Fruit fly (Drosophila melanogaster) whole organism, embryonic: ENCODE data around the gene Ldh.

ENCODE experiments used
- Adf1 ChIP-seq: fragments of 200-800 bp; sonication (Bioruptor generic); IDR thresholded peaks from 2 replicates; pipeline ENCODE4 v1.3.6; 2022; ENCODE audit warnings: missing biosample characterization, missing genetic modification characterization
- Atf6 ChIP-seq: fragments of 200-800 bp; sonication (Bioruptor generic); IDR thresholded peaks from 2 replicates; pipeline ENCODE4 v1.3.6; 2022; ENCODE audit warnings: missing biosample characterization, missing genetic modification characterization
- C15 ChIP-seq: fragments of 200-800 bp; sonication (Bioruptor generic); IDR thresholded peaks from 3 replicates; pipeline ENCODE4 v1.3.6; 2022; ENCODE audit warnings: missing biosample characterization, missing genetic modification characterization
- CG10209 ChIP-seq: fragments of 200-800 bp; sonication (Bioruptor generic); optimal IDR thresholded peaks from 3 replicates; lab custom pipeline; 2017; ENCODE audit warnings: missing biosample characterization, mild to moderate bottlenecking, missing genetic modification characterization, missing genetic modification reagents
- CG10366 ChIP-seq: fragments of 200-800 bp; sonication (Bioruptor generic); IDR thresholded peaks from 2 replicates; pipeline ENCODE4 v1.3.6; 2022; ENCODE audit warnings: missing biosample characterization, missing genetic modification characterization
- CG12071 ChIP-seq: fragments of 200-800 bp; sonication (Bioruptor generic); optimal IDR thresholded peaks from 3 replicates; lab custom pipeline; 2018; ENCODE audit warnings: missing biosample characterization, mild to moderate bottlenecking, missing genetic modification characterization
- CG12942 ChIP-seq: fragments of 200-800 bp; sonication (Bioruptor generic); optimal IDR thresholded peaks from 3 replicates; lab custom pipeline; 2016; ENCODE audit warnings: missing biosample characterization, missing genetic modification characterization
- CG15479 ChIP-seq: fragments of 200-800 bp; sonication (Bioruptor generic); optimal IDR thresholded peaks from 3 replicates; lab custom pipeline; 2019; ENCODE audit warnings: missing biosample characterization, mild to moderate bottlenecking, missing genetic modification characterization, moderate library complexity
- CG16815 ChIP-seq: fragments of 200-800 bp; sonication (Bioruptor generic); optimal IDR thresholded peaks from 3 replicates; lab custom pipeline; 2017; ENCODE audit warnings: missing biosample characterization, mild to moderate bottlenecking, missing genetic modification characterization
- CG17361 ChIP-seq: fragments of 200-800 bp; sonication (Bioruptor generic); IDR thresholded peaks from 3 replicates; pipeline ENCODE4 v1.3.6; 2022; ENCODE audit warnings: missing biosample characterization, missing genetic modification characterization
- CG2199 ChIP-seq: fragments of 200-800 bp; sonication (Bioruptor generic); IDR thresholded peaks from 3 replicates; pipeline ENCODE4 v1.3.6; 2022; ENCODE audit warnings: missing biosample characterization, missing genetic modification characterization
- CG30020 ChIP-seq: fragments of 200-800 bp; optimal IDR thresholded peaks from 2 replicates; lab custom pipeline; 2019; ENCODE audit warnings: missing biosample characterization, mild to moderate bottlenecking, missing genetic modification characterization, moderate library complexity
- CG3847 ChIP-seq: fragments of 200-800 bp; sonication (Bioruptor generic); IDR thresholded peaks from 2 replicates; pipeline ENCODE4 v1.3.6; 2022; ENCODE audit warnings: missing biosample characterization, missing genetic modification characterization
- CG4328 ChIP-seq: fragments of 200-800 bp; sonication (Bioruptor generic); optimal IDR thresholded peaks from 3 replicates; lab custom pipeline; 2017; ENCODE audit warnings: missing biosample characterization, missing genetic modification reagents, missing genetic modification characterization
- CG5180 ChIP-seq: fragments of 200-800 bp; sonication (Bioruptor generic); optimal IDR thresholded peaks from 3 replicates; lab custom pipeline; 2017; ENCODE audit warnings: missing biosample characterization, missing genetic modification characterization, mild to moderate bottlenecking, moderate library complexity, missing genetic modification reagents
- CG6175 ChIP-seq: fragments of 200-800 bp; sonication (Bioruptor generic); IDR thresholded peaks from 3 replicates; pipeline ENCODE4 v1.3.6; 2022; ENCODE audit warnings: missing biosample characterization, missing genetic modification characterization
- CG6689 ChIP-seq: fragments of 200-800 bp; sonication (Bioruptor generic); IDR thresholded peaks from 2 replicates; pipeline ENCODE4 v1.3.6; 2022; ENCODE audit warnings: missing biosample characterization, missing genetic modification characterization
- CG6791 ChIP-seq: fragments of 200-800 bp; sonication (Bioruptor generic); IDR thresholded peaks from 3 replicates; pipeline ENCODE4 v1.3.6; 2022; ENCODE audit warnings: missing biosample characterization, missing genetic modification characterization; ENCODE audit not compliant: partially characterized antibody
- CG6813 ChIP-seq: fragments of 200-800 bp; sonication (Bioruptor generic); optimal IDR thresholded peaks from 2 replicates; lab custom pipeline; 2017; ENCODE audit warnings: missing biosample characterization, missing genetic modification characterization, mild to moderate bottlenecking, moderate library complexity, missing genetic modification reagents
- CG7271 ChIP-seq: fragments of 200-800 bp; sonication (Bioruptor generic); optimal IDR thresholded peaks from 2 replicates; lab custom pipeline; 2018; ENCODE audit warnings: missing biosample characterization, mild to moderate bottlenecking, missing genetic modification characterization, moderate library complexity
- CG7839 ChIP-seq: fragments of 200-800 bp; sonication (Bioruptor generic); optimal IDR thresholded peaks from 3 replicates; lab custom pipeline; 2018; ENCODE audit warnings: missing biosample characterization, mild to moderate bottlenecking, missing genetic modification characterization, moderate library complexity
- CG8944 ChIP-seq: fragments of 200-800 bp; sonication (Bioruptor generic); optimal IDR thresholded peaks from 3 replicates; lab custom pipeline; 2016; ENCODE audit warnings: missing biosample characterization, missing genetic modification characterization
- Fer3 ChIP-seq: fragments of 200-800 bp; sonication (Bioruptor generic); optimal IDR thresholded peaks from 2 replicates; lab custom pipeline; 2018; ENCODE audit warnings: missing biosample characterization, mild to moderate bottlenecking, missing genetic modification characterization, moderate library complexity
- H2.0 ChIP-seq: fragments of 200-800 bp; sonication (Bioruptor generic); IDR thresholded peaks from 2 replicates; pipeline ENCODE4 v1.3.6; 2022; ENCODE audit warnings: missing biosample characterization, missing genetic modification characterization
- Hsf ChIP-seq: fragments of 200-800 bp; sonication (Bioruptor generic); optimal IDR thresholded peaks from 3 replicates; lab custom pipeline; 2016; ENCODE audit warnings: missing biosample characterization, missing genetic modification characterization
- Max ChIP-seq: fragments of 200-800 bp; sonication (Bioruptor generic); optimal IDR thresholded peaks from 2 replicates; lab custom pipeline; 2016; ENCODE audit warnings: missing biosample characterization, mild to moderate bottlenecking, missing genetic modification characterization
- NC2α ChIP-seq: fragments of 200-800 bp; sonication (Bioruptor generic); optimal IDR thresholded peaks from 2 replicates; lab custom pipeline; 2016; ENCODE audit warnings: missing biosample characterization, missing genetic modification characterization
- ab ChIP-seq: fragments of 200-800 bp; sonication (Bioruptor generic); optimal IDR thresholded peaks from 2 replicates; lab custom pipeline; 2016; ENCODE audit warnings: missing biosample characterization, missing genetic modification characterization
- ato ChIP-seq: fragments of 200-800 bp; sonication (Bioruptor generic); IDR thresholded peaks from 2 replicates; pipeline ENCODE4 v1.3.6; 2022; ENCODE audit warnings: missing biosample characterization, missing genetic modification characterization; ENCODE audit not compliant: partially characterized antibody
- bbx ChIP-seq: fragments of 200-800 bp; sonication (Bioruptor generic); IDR thresholded peaks from 2 replicates; pipeline ENCODE4 v1.3.6; 2022; ENCODE audit warnings: missing biosample characterization, missing genetic modification characterization; ENCODE audit not compliant: partially characterized antibody
- bcd ChIP-seq: fragments of 200-800 bp; sonication (Bioruptor generic); optimal IDR thresholded peaks from 2 replicates; lab custom pipeline; 2017; ENCODE audit warnings: missing biosample characterization, mild to moderate bottlenecking, missing genetic modification characterization
- chn ChIP-seq: fragments of 200-800 bp; sonication (Bioruptor generic); optimal IDR thresholded peaks from 2 replicates; lab custom pipeline; 2016; ENCODE audit warnings: missing biosample characterization, missing genetic modification characterization
- corto ChIP-seq: fragments of 200-800 bp; sonication (Bioruptor generic); optimal IDR thresholded peaks from 2 replicates; lab custom pipeline; 2016; ENCODE audit warnings: missing biosample characterization, mild to moderate bottlenecking, missing genetic modification characterization, moderate library complexity
- crp ChIP-seq, 2 experiments: fragments of 200-800 bp; sonication (Bioruptor generic); optimal IDR thresholded peaks; 2 replicates in 1 of 2; 3 replicates in 1 of 2; lab custom pipeline; 2017; ENCODE audit warnings: missing biosample characterization in 2 of 2, missing genetic modification characterization in 2 of 2, mild to moderate bottlenecking in 1 of 2, moderate library complexity in 1 of 2
- dati ChIP-seq: fragments of 200-800 bp; sonication (Bioruptor generic); IDR thresholded peaks from 2 replicates; pipeline ENCODE4 v1.3.6; 2022; ENCODE audit warnings: missing biosample characterization, missing genetic modification characterization
- emc ChIP-seq: fragments of 200-800 bp; sonication (Bioruptor generic); optimal IDR thresholded peaks from 2 replicates; lab custom pipeline; 2016; ENCODE audit warnings: missing biosample characterization, missing genetic modification characterization
- esg ChIP-seq: fragments of 200-800 bp; sonication (Bioruptor generic); conservative IDR thresholded peaks from 2 replicates; pipeline ENCODE4 v1.3.6; 2022; ENCODE audit warnings: missing biosample characterization, missing genetic modification characterization
- knrl ChIP-seq: fragments of 200-800 bp; sonication (Bioruptor generic); IDR thresholded peaks from 3 replicates; pipeline ENCODE4 v1.3.6; 2022; ENCODE audit warnings: missing biosample characterization, missing genetic modification characterization; ENCODE audit not compliant: partially characterized antibody
- nau ChIP-seq: fragments of 200-800 bp; sonication (Bioruptor generic); optimal IDR thresholded peaks from 3 replicates; lab custom pipeline; 2017; ENCODE audit warnings: missing biosample characterization, mild to moderate bottlenecking, missing genetic modification characterization, missing genetic modification reagents
- p53 ChIP-seq: fragments of 200-800 bp; sonication (Bioruptor generic); optimal IDR thresholded peaks from 2 replicates; lab custom pipeline; 2016; ENCODE audit warnings: missing biosample characterization, missing genetic modification characterization
- pita ChIP-seq: fragments of 200-800 bp; sonication (Bioruptor generic); optimal IDR thresholded peaks from 2 replicates; lab custom pipeline; 2017; ENCODE audit warnings: missing biosample characterization, mild to moderate bottlenecking, missing genetic modification characterization
- prd ChIP-seq, 3 experiments: fragments of >200 bp in 2 of 3; fragments of 200-800 bp in 1 of 3; sonication (Bioruptor generic) in 1 of 3; optimal IDR thresholded peaks in 2 of 3; IDR thresholded peaks in 1 of 3; 2 replicates in 2 of 3; 3 replicates in 1 of 3; pipeline versions ENCODE4 v1.3.6 to Lab custom; 2017 to 2022; ENCODE audit warnings: missing biosample characterization in 1 of 3, missing genetic modification characterization in 1 of 3
- run ChIP-seq: fragments of 200-800 bp; sonication (Bioruptor generic); optimal IDR thresholded peaks from 3 replicates; lab custom pipeline; 2018; ENCODE audit warnings: missing biosample characterization, mild to moderate bottlenecking, missing genetic modification characterization
- sisA ChIP-seq: fragments of 200-800 bp; sonication (Bioruptor generic); IDR thresholded peaks from 2 replicates; pipeline ENCODE4 v1.3.6; 2022; ENCODE audit warnings: missing biosample characterization, missing genetic modification characterization
- sna ChIP-seq: fragments of 200-800 bp; sonication (Bioruptor generic); IDR thresholded peaks from 2 replicates; pipeline ENCODE4 v1.3.6; 2022; ENCODE audit warnings: missing biosample characterization, missing genetic modification characterization; ENCODE audit not compliant: partially characterized antibody
- tll ChIP-seq, 2 experiments: fragments of 200-800 bp in 1 of 2; fragments of >200 bp in 1 of 2; sonication (Bioruptor generic) in 1 of 2; optimal IDR thresholded peaks; 2 replicates each; lab custom pipeline; 2017 to 2019; ENCODE audit warnings: missing biosample characterization in 2 of 2, missing genetic modification characterization in 2 of 2, mild to moderate bottlenecking in 1 of 2, moderate library complexity in 1 of 2
- tup ChIP-seq: fragments of 200-800 bp; sonication (Bioruptor generic); optimal IDR thresholded peaks from 2 replicates; lab custom pipeline; 2016; ENCODE audit warnings: missing biosample characterization, mild to moderate bottlenecking, missing genetic modification characterization, moderate library complexity
- yki ChIP-seq: fragments of >200 bp; optimal IDR thresholded peaks from 3 replicates; lab custom pipeline; 2018

The Ldh gene

dm6 chr3L:6256408-6257188 lies 5.9 kb downstream of the Ldh start, which contains the start of gene Best2 (continued):
- TF ChIP-seq CG12071 (GFP tag; lab: Kevin White, UChicago) (no peak), Fer3 (tag; lab: Kevin White, UChicago) (peak; percentile 83), p53 (no peak), nau (peak; percentile 78), Atf6 (GFP tag; lab: Robert Waterston, UW) (peak; percentile 93), CG2199 (GFP tag; lab: Robert Waterston, UW) (no peak), C15 (GFP tag; lab: Robert Waterston, UW) (peak; percentile 84), esg (peak; percentile 90), CG6175 (GFP tag; lab: Robert Waterston, UW) (peak; percentile 74), yki (lab: Kevin White, UChicago) (no peak), run (peak; percentile 48), CG10209 (GFP tag; lab: Kevin White, UChicago) (peak; percentile 81), CG10366 (GFP tag; lab: Robert Waterston, UW) (peak; percentile 89), chn (GFP tag; lab: Kevin White, UChicago) (peak; percentile 69), CG17361 (GFP tag; lab: Robert Waterston, UW) (peak; percentile 93), CG4328 (GFP tag; lab: Kevin White, UChicago) (peak; percentile 85), knrl (GFP tag; lab: Robert Waterston, UW) (0 out of 3 replicates have a peak, but pooled peaks have one; percentile 30), sisA (GFP tag; lab: Robert Waterston, UW) (peak; percentile 93), prd (optimal IDR thresholded peaks at IDR 0.05; lab: Kevin White, UChicago) (no peak), prd (GFP tag; IDR thresholded peaks at IDR 0.05; lab: Robert Waterston, UW) (peak; percentile 94), CG7271 (tag; lab: Kevin White, UChicago) (no peak), CG12942 (GFP tag; lab: Kevin White, UChicago) (peak; percentile 38), CG7839 (tag; lab: Kevin White, UChicago) (peak; percentile 96), bbx (GFP tag; lab: Robert Waterston, UW) (peak; percentile 38; the same call in 1 of the 2 replicates), corto (GFP tag; lab: Kevin White, UChicago) (peak; percentile 94), CG30020 (tag; lab: Kevin White, UChicago) (peak; percentile 70), ato (no peak), sna (no peak), H2.0 (GFP tag; lab: Robert Waterston, UW) (peak; percentile 91), CG5180 (GFP tag; lab: Kevin White, UChicago) (peak; percentile 81), CG15479 (GFP tag; lab: Kevin White, UChicago) (no peak), Hsf (GFP tag; lab: Kevin White, UChicago) (peak; percentile 82), Max (peak; percentile 67), tll (GFP tag; optimal IDR thresholded peaks at IDR 0.05; lab: Kevin White, UChicago) (peak in 1 of 2 experiments; percentile 28), CG8944 (GFP tag; lab: Kevin White, UChicago) (peak; percentile 72), CG6791 (no peak), ab (no peak), NC2α (peak; percentile 4), bcd (GFP tag; lab: Kevin White, UChicago) (peak; percentile 87), emc (peak; percentile 43), Adf1 (peak; percentile 67), CG3847 (GFP tag; lab: Robert Waterston, UW) (peak; percentile 95), pita (GFP tag; lab: Kevin White, UChicago) (no peak), CG6689 (GFP tag; lab: Robert Waterston, UW) (peak; percentile 91), CG16815 (GFP tag; lab: Kevin White, UChicago) (peak; percentile 69), tup (GFP tag; lab: Kevin White, UChicago) (peak; percentile 36), dati (GFP tag; lab: Robert Waterston, UW) (no peak), CG6813 (GFP tag; lab: Kevin White, UChicago) (peak; percentile 65), crp (GFP tag; optimal IDR thresholded peaks at IDR 0.05; lab: Kevin White, UChicago) (peak in 1 of 2 experiments; percentile 58)
